Worm (Caenorhabditis elegans) whole organism, L1 larva: ENCODE results near the gene srz-18.

Experiments
- alr-1 ChIP-seq: fragments of 200-800 bp; sonication (Bioruptor generic); optimal IDR thresholded peaks from 2 replicates; lab custom pipeline; 2018; ENCODE audit warnings: borderline replicate concordance, mild to moderate bottlenecking, missing genetic modification characterization, missing compliant biosample characterization
- ama-1 ChIP-seq: fragments of 150-350 bp; optimal IDR thresholded peaks from 2 replicates; lab custom pipeline; 2014
- ceh-63 ChIP-seq: fragments of 200-800 bp; sonication (Bioruptor generic); optimal IDR thresholded peaks from 2 replicates; lab custom pipeline; 2018; ENCODE audit warnings: mild to moderate bottlenecking, missing genetic modification characterization, missing compliant biosample characterization
- ceh-82 ChIP-seq, 3 experiments: fragments of 150-350 bp in 1 of 3; sonication (generic microtip) in 2 of 3; optimal IDR thresholded peaks; 2 replicates each; lab custom pipeline; 2014 to 2017; ENCODE audit warnings: missing biosample characterization in 3 of 3, missing genetic modification characterization in 3 of 3
- irx-1 ChIP-seq: sonication (generic microtip); optimal IDR thresholded peaks from 2 replicates; lab custom pipeline; 2016; ENCODE audit warnings: missing genetic modification characterization, missing compliant biosample characterization
- nhr-76 ChIP-seq: sonication (generic microtip); optimal IDR thresholded peaks from 2 replicates; lab custom pipeline; 2017; ENCODE audit warnings: missing biosample characterization, missing genetic modification characterization
- snpc-4 ChIP-seq: fragments of 150-350 bp; optimal IDR thresholded peaks from 2 replicates; lab custom pipeline; 2014; ENCODE audit warnings: missing biosample characterization, missing genetic modification characterization
- unc-130 ChIP-seq: fragments of 150-350 bp; optimal IDR thresholded peaks from 2 replicates; lab custom pipeline; 2017; ENCODE audit warnings: missing biosample characterization, missing genetic modification characterization, inconsistent platforms
- unc-62 ChIP-seq: fragments of 150-350 bp; optimal IDR thresholded peaks from 2 replicates; lab custom pipeline; 2014; ENCODE audit warnings: missing biosample characterization, missing genetic modification reagents, missing genetic modification characterization

DNA sequence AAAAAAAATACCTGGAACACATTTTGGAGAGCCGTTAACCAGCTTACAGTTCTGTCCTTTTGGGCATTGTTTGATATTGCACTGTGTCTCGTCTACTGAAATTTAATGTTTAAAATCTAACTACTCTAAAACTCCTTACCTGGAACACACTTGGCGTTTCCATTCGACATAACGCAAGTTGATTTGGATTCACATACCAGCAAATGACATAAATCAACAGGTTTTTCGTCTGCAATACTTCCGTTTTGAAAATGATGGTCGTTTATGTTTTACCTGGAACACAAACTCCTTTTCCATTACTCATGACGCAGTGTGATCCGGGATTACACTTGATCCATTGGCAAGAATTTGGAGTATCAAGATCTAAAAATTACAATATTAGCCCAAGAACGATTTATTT lies 1.3 kb upstream of the srz-18 start:
- TF ChIP-seq ceh-82 (tag; optimal IDR thresholded peaks at IDR 0.05; lab: Kevin White, UChicago) = no peak
- TF ChIP-seq nhr-76 = no peak
- TF ChIP-seq unc-130 = no peak
- TF ChIP-seq ama-1 (lab: Kevin White, UChicago) = no peak
- no peak for TF ChIP-seq ceh-63 (GFP tag; lab: Kevin White, UChicago)
- no peak for TF ChIP-seq alr-1 (tag; lab: Kevin White, UChicago)
- TF ChIP-seq unc-62 = no peak
- no peak for TF ChIP-seq irx-1 (tag; lab: Kevin White, UChicago)
- TF ChIP-seq snpc-4 (tag; lab: Kevin White, UChicago) = no peak
